Worm (Caenorhabditis elegans) whole organism, young adult: ENCODE measurements around the gene rars-1.

Experiments
- F37B4.10 ChIP-seq: fragments of 200-800 bp; sonication (Bioruptor generic); IDR thresholded peaks from 2 replicates; pipeline ENCODE4 v1.3.6; 2022; ENCODE audit warnings: missing genetic modification characterization, missing compliant biosample characterization
- madf-8 ChIP-seq: fragments of 200-800 bp; sonication (Bioruptor generic); conservative IDR thresholded peaks from 2 replicates; pipeline ENCODE4 v1.3.6; 2022; ENCODE audit warnings: missing genetic modification reagents, missing genetic modification characterization, missing compliant biosample characterization

- TF ChIP-seq F37B4.10 (GFP tag; lab: Robert Waterston, UW) (no peak), madf-8 (GFP tag; lab: Robert Waterston, UW) (no peak)
These were observed 38.7 kb downstream of the rars-1 start, which contains the start of the genes tost-1 and arx-6 for ce11 chrIII:4878281-4878680.
